Fruit fly (Drosophila melanogaster) whole organism, prepupa: ENCODE data around the gene htk.

Experiments
- CG11902 ChIP-seq: fragments of 200-800 bp; sonication (Bioruptor generic); optimal IDR thresholded peaks from 3 replicates; lab custom pipeline; 2016; ENCODE audit warnings: missing biosample characterization, missing genetic modification characterization
- CG34406 ChIP-seq: fragments of 200-800 bp; sonication (Bioruptor generic); optimal IDR thresholded peaks from 3 replicates; lab custom pipeline; 2016; ENCODE audit warnings: missing biosample characterization, missing genetic modification characterization
- CG6854 ChIP-seq: fragments of 200-800 bp; sonication (Bioruptor generic); optimal IDR thresholded peaks from 2 replicates; lab custom pipeline; 2017; ENCODE audit warnings: missing biosample characterization, mild to moderate bottlenecking, missing genetic modification characterization
- Lpt ChIP-seq: fragments of 200-800 bp; sonication (Bioruptor generic); optimal IDR thresholded peaks from 3 replicates; lab custom pipeline; 2016; ENCODE audit warnings: missing biosample characterization, missing genetic modification characterization

DNA sequence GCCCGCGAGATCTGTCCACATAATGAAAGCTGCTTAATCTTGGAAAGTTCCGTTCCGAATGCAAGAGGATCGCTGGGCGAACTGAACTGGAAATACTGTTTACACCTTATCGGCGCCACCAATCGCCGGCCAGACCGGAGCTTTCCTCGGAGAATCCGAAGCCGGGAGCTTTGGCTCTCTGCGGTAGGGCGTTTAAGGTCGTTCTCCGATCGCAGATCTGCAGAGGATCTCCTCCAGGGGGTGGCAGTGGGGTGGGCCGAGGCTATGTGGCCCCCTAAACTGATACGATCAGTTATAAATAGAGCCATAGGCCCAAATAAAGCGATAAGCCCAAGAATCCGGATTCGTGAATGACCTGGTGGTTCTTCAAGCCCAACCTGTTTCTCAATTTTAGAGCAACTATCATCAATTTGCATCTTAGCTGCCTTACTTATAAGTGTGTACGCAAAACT is 13.9 kb downstream of the htk start, which contains the start of gene CG7322:
- TF ChIP-seq CG11902 (GFP tag; lab: Kevin White, UChicago): no peak
- TF ChIP-seq Lpt (GFP tag; lab: Kevin White, UChicago): no peak
- no peak for TF ChIP-seq CG34406 (GFP tag; lab: Kevin White, UChicago)
- peak; percentile 6 for TF ChIP-seq CG6854
